Fruit fly (Drosophila melanogaster) whole organism, pupa: ENCODE results near the gene Srp54.

Experiments
- CG10348 ChIP-seq: fragments of 200-800 bp; sonication (Bioruptor generic); IDR thresholded peaks from 2 replicates; pipeline ENCODE4 v1.3.6; 2022; ENCODE audit warnings: missing biosample characterization, missing genetic modification characterization
- CG12605 ChIP-seq: fragments of 200-800 bp; sonication (Bioruptor generic); IDR thresholded peaks from 2 replicates; pipeline ENCODE4 v1.3.6; 2022; ENCODE audit warnings: missing biosample characterization, missing genetic modification characterization
- CG17806 ChIP-seq: fragments of 200-800 bp; sonication (Bioruptor generic); optimal IDR thresholded peaks from 2 replicates; lab custom pipeline; 2018; ENCODE audit warnings: missing biosample characterization, mild to moderate bottlenecking, missing genetic modification characterization, moderate library complexity
- CG4496 ChIP-seq: fragments of 200-800 bp; sonication (Bioruptor generic); IDR thresholded peaks from 3 replicates; pipeline ENCODE4 v1.3.6; 2022; ENCODE audit warnings: missing biosample characterization, missing genetic modification characterization
- CG8159 ChIP-seq: fragments of 200-800 bp; sonication (Bioruptor generic); optimal IDR thresholded peaks from 3 replicates; lab custom pipeline; 2018; ENCODE audit warnings: missing biosample characterization, mild to moderate bottlenecking, missing genetic modification characterization, moderate library complexity
- CG8301 ChIP-seq: fragments of 200-800 bp; sonication (Bioruptor generic); optimal IDR thresholded peaks from 2 replicates; lab custom pipeline; 2018; ENCODE audit warnings: missing biosample characterization, mild to moderate bottlenecking, missing genetic modification characterization
- CG9948 ChIP-seq: fragments of 200-800 bp; sonication (Bioruptor generic); optimal IDR thresholded peaks from 2 replicates; lab custom pipeline; 2018; ENCODE audit warnings: missing biosample characterization, mild to moderate bottlenecking, missing genetic modification characterization, moderate library complexity
- D1 ChIP-seq: fragments of 200-800 bp; sonication (Bioruptor generic); optimal IDR thresholded peaks from 2 replicates; lab custom pipeline; 2018; ENCODE audit warnings: missing biosample characterization, mild to moderate bottlenecking, missing genetic modification characterization, moderate library complexity
- EcR ChIP-seq: fragments of 200-800 bp; sonication (Bioruptor generic); optimal IDR thresholded peaks from 3 replicates; lab custom pipeline; 2019; ENCODE audit warnings: missing biosample characterization, missing genetic modification characterization, mild to moderate bottlenecking, moderate library complexity, missing genetic modification reagents
- Ets98B ChIP-seq: fragments of 200-800 bp; sonication (Bioruptor generic); IDR thresholded peaks from 2 replicates; pipeline ENCODE4 v1.3.6; 2022; ENCODE audit warnings: missing biosample characterization, missing genetic modification characterization
- Pif1A ChIP-seq: fragments of 200-800 bp; sonication (Bioruptor generic); optimal IDR thresholded peaks from 3 replicates; lab custom pipeline; 2016; ENCODE audit warnings: missing biosample characterization, missing genetic modification characterization
- Snoo ChIP-seq: fragments of 200-800 bp; sonication (Bioruptor generic); optimal IDR thresholded peaks from 3 replicates; lab custom pipeline; 2017; ENCODE audit warnings: missing biosample characterization, mild to moderate bottlenecking, missing genetic modification characterization, inconsistent platforms
- gl ChIP-seq: fragments of 200-800 bp; sonication (Bioruptor generic); optimal IDR thresholded peaks from 2 replicates; lab custom pipeline; 2018; ENCODE audit warnings: missing biosample characterization, mild to moderate bottlenecking, missing genetic modification characterization

dm6 chr2L:9903028-9903427 lies 9.7 kb upstream of the Srp54 start, which contains the start of gene Muc30E:
- TF ChIP-seq CG17806 (tag; lab: Kevin White, UChicago): no peak
- no peak for TF ChIP-seq Snoo (tag; lab: Kevin White, UChicago)
- no peak for TF ChIP-seq Ets98B (GFP tag; lab: Robert Waterston, UW)
- TF ChIP-seq D1: no peak
- TF ChIP-seq Pif1A (GFP tag; lab: Kevin White, UChicago): no peak
- TF ChIP-seq EcR: no peak
- no peak for TF ChIP-seq CG8159 (tag; lab: Kevin White, UChicago)
- TF ChIP-seq CG12605 (GFP tag; lab: Robert Waterston, UW): no peak
- TF ChIP-seq gl: no peak
- no peak for TF ChIP-seq CG9948 (tag; lab: Kevin White, UChicago)
- TF ChIP-seq CG10348 (GFP tag; lab: Robert Waterston, UW): no peak
- TF ChIP-seq CG4496: no peak
- TF ChIP-seq CG8301 (tag; lab: Kevin White, UChicago): no peak
